Worm (Caenorhabditis elegans) whole organism, L4 larva: Measurements from ENCODE around the gene T16G12.13.

Experiments used
- dmd-6 ChIP-seq: fragments of 200-800 bp; sonication (Bioruptor generic); IDR thresholded peaks from 2 replicates; pipeline ENCODE4 v1.3.6; 2022; ENCODE audit warnings: missing genetic modification reagents, missing genetic modification characterization, missing compliant biosample characterization
- fkh-10 ChIP-seq: fragments of 150-350 bp; optimal IDR thresholded peaks from 2 replicates; lab custom pipeline; 2014; ENCODE audit warnings: missing biosample characterization, missing genetic modification reagents, missing genetic modification characterization
- nhr-237 ChIP-seq: sonication (generic microtip); optimal IDR thresholded peaks from 2 replicates; lab custom pipeline; 2017; ENCODE audit warnings: missing biosample characterization, missing genetic modification characterization
- zfp-2 ChIP-seq: sonication (generic microtip); optimal IDR thresholded peaks from 2 replicates; lab custom pipeline; 2016; ENCODE audit warnings: mild to moderate bottlenecking, missing genetic modification characterization, missing compliant biosample characterization

DNA sequence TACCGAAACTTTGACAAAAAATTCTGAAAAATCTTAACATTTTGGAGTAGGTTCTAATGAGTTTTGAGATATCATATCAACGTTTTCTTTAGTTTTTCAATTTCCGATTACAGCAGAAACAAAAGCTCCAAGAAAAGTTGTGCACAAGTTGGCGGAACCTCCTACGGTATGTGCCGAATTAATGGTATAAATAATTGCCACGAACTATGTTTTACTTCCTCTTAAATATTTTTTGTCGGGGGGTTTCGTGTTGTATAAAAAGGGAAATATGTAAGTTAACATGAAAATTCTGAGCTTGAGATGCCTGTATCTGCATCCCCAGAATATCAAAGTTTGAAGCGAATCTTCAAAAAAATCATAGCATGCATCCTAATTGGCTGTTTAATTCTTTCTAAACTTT, 26.8 kb upstream of the T16G12.13 start, which contains the start of gene M04D8.8:
- TF ChIP-seq zfp-2 (tag; lab: Kevin White, UChicago) (no peak), fkh-10 (no peak), dmd-6 (GFP tag; lab: Robert Waterston, UW) (no peak), nhr-237 (tag; lab: Kevin White, UChicago) (no peak)
